Worm (Caenorhabditis elegans) whole organism, mixed stage, embryonic: ENCODE measurements around the gene M03A1.3.

Source experiments
- M03D4.4 ChIP-seq: sonication (generic microtip); optimal IDR thresholded peaks from 2 replicates; lab custom pipeline; 2017; ENCODE audit warnings: mild to moderate bottlenecking, missing genetic modification characterization, missing compliant biosample characterization
- bed-3 ChIP-seq: fragments of 200-800 bp; sonication (Bioruptor generic); optimal IDR thresholded peaks from 3 replicates; lab custom pipeline; 2018; ENCODE audit warnings: mild to moderate bottlenecking, missing genetic modification characterization, moderate library complexity, missing compliant biosample characterization
- blmp-1 ChIP-seq: fragments of 150-350 bp; optimal IDR thresholded peaks from 2 replicates; lab custom pipeline; 2014; ENCODE audit warnings: missing biosample characterization, missing genetic modification characterization
- ceh-39 ChIP-seq: fragments of 150-350 bp; optimal IDR thresholded peaks from 2 replicates; lab custom pipeline; 2014; ENCODE audit warnings: missing biosample characterization, missing genetic modification characterization
- ceh-43 ChIP-seq: fragments of 200-800 bp; sonication (Bioruptor generic); optimal IDR thresholded peaks from 2 replicates; lab custom pipeline; 2018; ENCODE audit warnings: mild to moderate bottlenecking, missing genetic modification characterization, moderate library complexity, missing compliant biosample characterization
- ceh-83 ChIP-seq: fragments of 200-800 bp; sonication (Bioruptor generic); optimal IDR thresholded peaks from 2 replicates; lab custom pipeline; 2018; ENCODE audit warnings: mild to moderate bottlenecking, missing genetic modification characterization, missing compliant biosample characterization
- ces-1 ChIP-seq: fragments of 150-350 bp; optimal IDR thresholded peaks from 2 replicates; lab custom pipeline; 2014; ENCODE audit warnings: missing biosample characterization, missing genetic modification reagents, missing genetic modification characterization
- cnd-1 ChIP-seq: fragments of 200-800 bp; sonication (Bioruptor generic); optimal IDR thresholded peaks from 2 replicates; lab custom pipeline; 2018; ENCODE audit warnings: mild to moderate bottlenecking, missing genetic modification characterization, missing compliant biosample characterization
- drap-1 ChIP-seq: fragments of 200-800 bp; sonication (Bioruptor generic); optimal IDR thresholded peaks from 3 replicates; lab custom pipeline; 2018; ENCODE audit warnings: mild to moderate bottlenecking, missing genetic modification characterization, missing compliant biosample characterization
- elt-1 ChIP-seq: sonication (generic microtip); optimal IDR thresholded peaks from 2 replicates; lab custom pipeline; 2017; ENCODE audit warnings: missing genetic modification characterization, mild to moderate bottlenecking, missing compliant biosample characterization, antibody characterized with exemption, moderate library complexity, borderline replicate concordance; ENCODE audit not compliant: insufficient read depth
- elt-3 ChIP-seq: fragments of 150-350 bp; optimal IDR thresholded peaks from 2 replicates; lab custom pipeline; 2014; ENCODE audit warnings: missing biosample characterization, missing genetic modification characterization
- flh-1 ChIP-seq: fragments of 200-800 bp; sonication (Bioruptor generic); optimal IDR thresholded peaks from 2 replicates; lab custom pipeline; 2018; ENCODE audit warnings: mild to moderate bottlenecking, missing genetic modification characterization, moderate library complexity, missing compliant biosample characterization
- ham-2 ChIP-seq: fragments of 200-800 bp; sonication (Bioruptor generic); optimal IDR thresholded peaks from 2 replicates; lab custom pipeline; 2018; ENCODE audit warnings: mild to moderate bottlenecking, missing genetic modification characterization, missing compliant biosample characterization
- hlh-1 ChIP-seq: fragments of 150-350 bp; optimal IDR thresholded peaks from 2 replicates; lab custom pipeline; 2014; ENCODE audit warnings: missing biosample characterization, missing genetic modification reagents, missing genetic modification characterization
- lin-13 ChIP-seq: fragments of 150-350 bp; optimal IDR thresholded peaks from 2 replicates; lab custom pipeline; 2014; ENCODE audit warnings: missing biosample characterization, missing genetic modification characterization
- lin-32 ChIP-seq: fragments of 200-800 bp; sonication (Bioruptor generic); optimal IDR thresholded peaks from 2 replicates; lab custom pipeline; 2018; ENCODE audit warnings: mild to moderate bottlenecking, missing genetic modification characterization, missing compliant biosample characterization
- lsy-2 ChIP-seq: fragments of 150-350 bp; optimal IDR thresholded peaks from 2 replicates; lab custom pipeline; 2014; ENCODE audit warnings: missing biosample characterization, missing genetic modification characterization
- mab-5 ChIP-seq: fragments of 150-350 bp; optimal IDR thresholded peaks from 2 replicates; lab custom pipeline; 2014; ENCODE audit warnings: missing biosample characterization, missing genetic modification characterization
- mep-1 ChIP-seq: fragments of 150-350 bp; optimal IDR thresholded peaks from 2 replicates; lab custom pipeline; 2017; ENCODE audit warnings: missing biosample characterization, missing genetic modification reagents, missing genetic modification characterization, inconsistent platforms
- mls-2 ChIP-seq: sonication (generic microtip); optimal IDR thresholded peaks from 2 replicates; lab custom pipeline; 2016; ENCODE audit warnings: mild to moderate bottlenecking, missing genetic modification characterization, moderate library complexity, missing compliant biosample characterization
- nhr-12 ChIP-seq: fragments of 150-350 bp; optimal IDR thresholded peaks from 2 replicates; lab custom pipeline; 2014; ENCODE audit warnings: missing biosample characterization, missing genetic modification characterization
- nhr-2 ChIP-seq: fragments of 150-350 bp; optimal IDR thresholded peaks from 2 replicates; lab custom pipeline; 2014; ENCODE audit warnings: missing biosample characterization, missing genetic modification characterization
- nhr-237 ChIP-seq: fragments of 150-350 bp; optimal IDR thresholded peaks from 2 replicates; lab custom pipeline; 2014; ENCODE audit warnings: missing biosample characterization, missing genetic modification characterization
- nhr-28 ChIP-seq: fragments of 150-350 bp; optimal IDR thresholded peaks from 2 replicates; lab custom pipeline; 2014; ENCODE audit warnings: missing biosample characterization, missing genetic modification characterization
- nhr-76 ChIP-seq: sonication (generic microtip); optimal IDR thresholded peaks from 2 replicates; lab custom pipeline; 2017; ENCODE audit warnings: missing biosample characterization, missing genetic modification characterization
- pha-4 ChIP-seq: fragments of 150-350 bp; optimal IDR thresholded peaks from 2 replicates; lab custom pipeline; 2018; ENCODE audit warnings: missing biosample characterization, missing genetic modification reagents, missing genetic modification characterization
- sem-2 ChIP-seq: fragments of 200-800 bp; sonication (Bioruptor generic); optimal IDR thresholded peaks from 2 replicates; lab custom pipeline; 2018; ENCODE audit warnings: mild to moderate bottlenecking, missing genetic modification characterization, missing compliant biosample characterization
- snpc-4 ChIP-seq: fragments of 150-350 bp; optimal IDR thresholded peaks from 2 replicates; lab custom pipeline; 2014; ENCODE audit warnings: missing biosample characterization, missing genetic modification characterization
- sptf-1 ChIP-seq: sonication (generic microtip); optimal IDR thresholded peaks from 2 replicates; lab custom pipeline; 2017; ENCODE audit warnings: mild to moderate bottlenecking, missing genetic modification characterization, moderate library complexity, missing compliant biosample characterization
- tbx-8 ChIP-seq: fragments of 200-800 bp; sonication (Bioruptor generic); optimal IDR thresholded peaks from 2 replicates; lab custom pipeline; 2018; ENCODE audit warnings: mild to moderate bottlenecking, missing genetic modification characterization, moderate library complexity, missing compliant biosample characterization
- unc-120 ChIP-seq: sonication (generic microtip); optimal IDR thresholded peaks from 2 replicates; lab custom pipeline; 2017; ENCODE audit warnings: missing genetic modification characterization, missing compliant biosample characterization; ENCODE audit not compliant: poor library complexity, severe bottlenecking
- unc-39 ChIP-seq: fragments of 150-350 bp; optimal IDR thresholded peaks from 2 replicates; lab custom pipeline; 2014; ENCODE audit warnings: missing biosample characterization, missing genetic modification characterization
- unc-62 ChIP-seq: fragments of 150-350 bp; optimal IDR thresholded peaks from 2 replicates; lab custom pipeline; 2014; ENCODE audit warnings: missing biosample characterization, missing genetic modification reagents, missing genetic modification characterization
- zip-8 ChIP-seq: fragments of 150-350 bp; optimal IDR thresholded peaks from 2 replicates; lab custom pipeline; 2014; ENCODE audit warnings: missing biosample characterization, missing genetic modification characterization
- ztf-11 ChIP-seq: fragments of 150-350 bp; optimal IDR thresholded peaks from 2 replicates; lab custom pipeline; 2014; ENCODE audit warnings: missing biosample characterization, missing genetic modification characterization

Gene M03A1.3

DNA sequence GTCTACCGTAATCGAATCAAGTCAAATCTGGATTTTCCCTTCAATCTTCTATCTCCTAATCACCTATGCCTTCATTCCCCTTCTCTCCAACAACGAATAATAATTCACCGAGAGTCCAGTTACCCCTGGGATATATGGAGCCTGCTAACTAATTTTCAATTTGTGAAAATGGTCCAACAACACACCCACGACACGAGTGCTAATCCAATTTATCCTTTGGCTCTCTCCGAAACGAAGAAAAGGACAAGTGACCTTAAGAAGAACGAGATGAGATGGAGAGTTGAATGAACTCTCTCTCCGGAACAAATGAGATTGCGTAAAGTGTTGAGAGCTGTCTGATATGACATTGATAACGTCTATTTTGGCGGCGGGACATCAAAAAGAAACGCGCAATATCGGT lies 26.7 kb downstream of the M03A1.3 start:
- peak; percentile 99 for TF ChIP-seq ces-1 (GFP tag; lab: Kevin White, UChicago)
- no peak for TF ChIP-seq hlh-1

DNA sequence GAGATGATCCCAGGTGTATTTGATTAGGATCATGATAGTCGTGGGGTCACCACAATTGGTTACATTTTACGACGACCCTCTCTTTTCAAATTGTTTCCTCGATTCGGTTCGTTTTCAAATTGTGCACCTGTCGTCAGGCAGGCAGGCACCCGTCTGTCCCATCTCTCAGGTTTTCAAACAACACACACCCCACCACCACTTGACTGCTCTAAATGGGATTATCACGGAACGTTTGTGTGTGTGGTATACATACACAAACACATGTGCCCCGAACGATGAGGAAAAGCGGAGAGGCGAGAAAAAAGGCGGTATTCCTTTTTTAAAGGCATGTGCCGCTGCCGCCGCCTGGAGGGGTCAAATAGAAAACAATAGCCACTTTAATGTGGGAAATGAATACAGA lies 27.7 kb downstream of the M03A1.3 start:
- TF ChIP-seq ceh-83 (GFP tag; lab: Kevin White, UChicago) (no peak), unc-62 (no peak), tbx-8 (GFP tag; lab: Kevin White, UChicago) (no peak), ceh-43 (GFP tag; lab: Kevin White, UChicago) (no peak), mep-1 (tag; lab: Kevin White, UChicago) (no peak), zip-8 (tag; lab: Kevin White, UChicago) (no peak), ham-2 (peak; percentile 38), hlh-1 (no peak), ceh-39 (tag; lab: Kevin White, UChicago) (no peak), mab-5 (tag; lab: Kevin White, UChicago) (no peak), sptf-1 (tag; lab: Kevin White, UChicago) (peak; percentile 13), elt-3 (no peak), lin-32 (peak; percentile 97), mls-2 (tag; lab: Kevin White, UChicago) (no peak), drap-1 (GFP tag; lab: Kevin White, UChicago) (no peak), bed-3 (GFP tag; lab: Kevin White, UChicago) (no peak), flh-1 (no peak), nhr-12 (tag; lab: Kevin White, UChicago) (no peak), cnd-1 (peak; percentile 5), nhr-76 (no peak), unc-39 (no peak), elt-1 (tag; lab: Kevin White, UChicago) (no peak), nhr-237 (tag; lab: Kevin White, UChicago) (no peak), lin-13 (tag; lab: Kevin White, UChicago) (no peak), nhr-28 (no peak), blmp-1 (tag; lab: Kevin White, UChicago) (no peak), ces-1 (GFP tag; lab: Kevin White, UChicago) (peak; percentile 48), sem-2 (GFP tag; lab: Kevin White, UChicago) (peak; percentile 3), unc-120 (tag; lab: Kevin White, UChicago) (no peak), M03D4.4 (tag; lab: Kevin White, UChicago) (no peak), pha-4 (no peak), ztf-11 (tag; lab: Kevin White, UChicago) (peak; percentile 59), snpc-4 (no peak), lsy-2 (no peak), nhr-2 (peak; percentile 49)
- TF ChIP-seq, all 35 proteins: peak for 8

DNA sequence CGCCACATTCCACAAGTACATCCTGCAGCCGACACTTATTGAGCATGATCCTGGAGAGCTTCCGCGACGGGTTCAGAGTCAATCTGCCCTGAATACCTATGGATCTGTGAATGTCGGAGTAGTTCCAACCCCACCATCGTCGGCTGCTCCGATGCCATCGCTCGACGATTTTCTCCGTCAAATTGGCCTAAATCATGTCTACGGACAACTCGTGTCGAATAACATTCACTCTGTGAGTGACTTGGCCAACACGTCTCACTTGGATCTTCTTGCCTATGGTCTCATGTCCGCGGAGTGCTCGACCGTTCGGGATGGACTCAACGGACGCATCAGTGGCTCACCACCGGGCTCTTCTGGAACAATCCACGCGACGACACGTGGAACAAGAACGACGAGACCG lies 32.5 kb downstream of the M03A1.3 start:
- TF ChIP-seq nhr-237 (tag; lab: Kevin White, UChicago) = no peak
- no peak for TF ChIP-seq ceh-39 (tag; lab: Kevin White, UChicago)
- TF ChIP-seq lsy-2 = no peak
- TF ChIP-seq nhr-76 = no peak
- no peak for TF ChIP-seq nhr-2
- TF ChIP-seq blmp-1 (tag; lab: Kevin White, UChicago) = no peak
- TF ChIP-seq elt-1 (tag; lab: Kevin White, UChicago) = no peak
- no peak for TF ChIP-seq M03D4.4 (tag; lab: Kevin White, UChicago)
- no peak for TF ChIP-seq cnd-1
- TF ChIP-seq drap-1 (GFP tag; lab: Kevin White, UChicago) = no peak
- TF ChIP-seq zip-8 (tag; lab: Kevin White, UChicago) = no peak
- TF ChIP-seq ces-1 (GFP tag; lab: Kevin White, UChicago) = no peak
- no peak for TF ChIP-seq mab-5 (tag; lab: Kevin White, UChicago)
- no peak for TF ChIP-seq elt-3
- TF ChIP-seq ceh-43 (GFP tag; lab: Kevin White, UChicago) = no peak
- TF ChIP-seq tbx-8 (GFP tag; lab: Kevin White, UChicago) = no peak
- TF ChIP-seq sptf-1 (tag; lab: Kevin White, UChicago) = no peak

DNA sequence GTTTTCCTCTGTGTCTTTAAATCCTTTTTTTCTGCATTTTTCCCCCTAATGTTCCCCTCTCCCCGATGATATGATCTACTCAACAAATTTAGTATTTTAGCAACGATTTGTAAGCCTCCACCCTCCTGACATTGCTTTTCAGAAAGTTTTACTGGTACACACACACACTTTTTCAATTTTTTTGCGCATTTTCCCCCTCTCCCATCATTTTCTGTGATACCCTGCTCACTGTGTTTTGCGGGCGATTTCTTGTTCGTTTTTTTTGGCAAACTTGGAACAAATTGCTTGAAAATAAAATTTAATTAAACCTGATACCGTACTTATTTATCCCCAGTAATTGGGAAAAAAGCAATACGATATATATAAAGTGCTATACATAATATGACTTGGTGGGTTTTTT lies 33.1 kb downstream of the M03A1.3 start:
- TF ChIP-seq nhr-12 (tag; lab: Kevin White, UChicago) = no peak
